Fruit fly (Drosophila melanogaster): ENCODE results near the gene TM9SF4.

The TM9SF4 gene

dm6 chr2L:13820176-13820575, 73.4 kb downstream of the TM9SF4 start (continued):
- TF ChIP-seq CG32006 (GFP tag; optimal IDR thresholded peaks at IDR 0.05) (no peak), achi (GFP tag; optimal IDR thresholded peaks at IDR 0.05) (no peak)

dm6 chr2L:13820948-13821347, 74.2 kb downstream of the TM9SF4 start, which contains the start of gene b:
Gene b (plus strand): TSS chr2L:13821248.
- TF ChIP-seq CG3919 (GFP tag; optimal IDR thresholded peaks at IDR 0.05) (no peak), Eip75B (GFP tag; optimal IDR thresholded peaks at IDR 0.05) (no peak), CG10669 (GFP tag; optimal IDR thresholded peaks at IDR 0.05) (no peak), Lpt (GFP tag; optimal IDR thresholded peaks at IDR 0.05) (no peak), dac (GFP tag; optimal IDR thresholded peaks at IDR 0.05) (no peak), pdm3 (GFP tag; optimal IDR thresholded peaks at IDR 0.05) (no peak), Met (GFP tag; optimal IDR thresholded peaks at IDR 0.05) (no peak)

Measured in whole organism, prepupa.